Worm (Caenorhabditis elegans) whole organism, dauer: ENCODE data around the gene Y60A3A.25.

Experiments used
- unc-62 ChIP-seq: sonication (generic microtip); optimal IDR thresholded peaks from 2 replicates; lab custom pipeline; 2017; ENCODE audit warnings: missing biosample characterization, missing genetic modification reagents, missing genetic modification characterization

Y60A3A.25 gene

DNA sequence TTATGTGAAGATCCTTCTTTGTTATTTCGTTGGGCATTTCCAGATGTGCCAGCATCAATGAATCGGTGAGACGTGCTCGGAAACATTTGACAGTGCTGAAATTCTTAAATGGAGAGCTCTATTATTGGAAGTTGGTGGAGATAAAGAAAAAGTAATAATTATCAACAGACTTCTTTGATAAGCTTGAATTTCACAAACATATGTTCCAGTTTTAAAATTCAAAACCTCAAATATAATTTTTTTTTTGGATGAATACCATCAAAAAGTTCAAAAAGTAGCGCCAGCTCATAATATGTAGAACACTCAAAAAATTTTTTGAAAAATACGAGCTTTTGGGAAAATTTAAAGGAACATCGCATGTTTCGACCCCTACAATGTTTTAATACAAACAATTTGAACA is at the start of gene Y60A3A.25:
TSS of gene Y60A3A.25 (minus strand) at position 101 of the 400 bp plus-strand sequence.
- no peak for TF ChIP-seq unc-62

DNA sequence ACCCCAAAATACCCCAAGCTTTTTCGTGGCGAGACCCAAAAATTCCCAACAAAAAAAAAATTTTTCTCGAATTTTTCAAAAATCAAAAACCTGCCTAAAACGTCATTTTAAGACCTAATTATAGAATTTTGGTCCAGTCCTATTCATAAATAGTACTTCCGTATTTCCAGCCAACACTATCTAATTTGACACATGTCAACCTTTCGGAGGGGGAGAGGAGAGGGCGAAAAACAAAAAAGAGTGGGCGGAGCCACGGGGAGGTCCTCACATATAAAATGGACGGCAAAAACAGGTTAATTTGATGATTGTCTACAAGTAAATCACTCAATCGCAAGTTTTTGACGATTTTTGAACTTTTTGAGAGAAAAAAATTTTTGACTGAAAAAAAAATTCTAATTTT is 43.3 kb upstream of the Y60A3A.25 start, which contains the start of gene Y113G7A.16:
TSS of gene Y113G7A.16 (plus strand) at position 301 of the 400 bp plus-strand sequence.
- TF ChIP-seq unc-62, result no peak

DNA sequence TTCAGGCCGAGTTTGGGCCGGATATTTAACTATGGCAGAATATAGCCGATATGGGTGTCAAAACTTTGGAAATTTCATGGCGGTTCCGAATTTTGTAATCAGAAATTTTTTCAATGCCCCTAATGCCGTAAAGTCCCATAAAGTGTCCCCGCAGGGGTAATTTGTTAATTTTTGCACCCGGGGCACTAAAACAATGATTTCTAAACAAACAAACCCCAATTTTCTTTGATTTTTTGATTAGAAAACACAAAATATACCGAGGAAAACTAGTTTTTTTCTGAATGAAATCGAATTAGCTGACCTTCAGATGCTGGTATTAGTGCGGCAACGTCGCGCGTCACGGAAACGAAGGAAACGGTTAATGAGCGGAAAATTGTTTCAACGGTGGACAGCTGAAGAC is 40.9 kb upstream of the Y60A3A.25 start:
- TF ChIP-seq unc-62, result no peak

DNA sequence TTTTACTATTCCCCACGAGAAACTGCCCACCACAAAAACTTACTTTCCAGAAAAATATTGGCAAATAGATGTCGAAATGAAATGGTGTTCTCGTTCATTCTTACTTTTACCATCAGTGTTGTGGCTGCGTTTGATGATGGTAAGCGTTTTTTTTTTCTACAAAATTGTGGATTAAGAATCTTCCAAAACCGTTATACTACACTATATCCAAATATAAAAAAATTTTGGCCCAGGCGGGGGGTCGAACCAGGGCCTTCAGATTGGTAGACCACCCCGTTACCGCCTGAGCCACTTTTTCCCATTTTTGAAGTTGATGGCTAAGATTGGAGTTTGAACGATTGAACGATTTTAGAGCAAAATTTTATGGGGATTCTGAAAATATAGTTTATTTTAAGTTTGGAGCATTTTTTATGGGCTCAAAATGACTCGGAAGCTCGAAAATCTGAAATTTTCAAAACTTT is 29.0 kb upstream of the Y60A3A.25 start, which contains the start of gene lgc-55:
TSS of gene lgc-55 (plus strand) at position 51 of the 461 bp plus-strand sequence.
- TF ChIP-seq unc-62, result no peak

ce11 chrV:20021347-20021746 is 27.4 kb upstream of the Y60A3A.25 start:
- no peak for TF ChIP-seq unc-62

DNA sequence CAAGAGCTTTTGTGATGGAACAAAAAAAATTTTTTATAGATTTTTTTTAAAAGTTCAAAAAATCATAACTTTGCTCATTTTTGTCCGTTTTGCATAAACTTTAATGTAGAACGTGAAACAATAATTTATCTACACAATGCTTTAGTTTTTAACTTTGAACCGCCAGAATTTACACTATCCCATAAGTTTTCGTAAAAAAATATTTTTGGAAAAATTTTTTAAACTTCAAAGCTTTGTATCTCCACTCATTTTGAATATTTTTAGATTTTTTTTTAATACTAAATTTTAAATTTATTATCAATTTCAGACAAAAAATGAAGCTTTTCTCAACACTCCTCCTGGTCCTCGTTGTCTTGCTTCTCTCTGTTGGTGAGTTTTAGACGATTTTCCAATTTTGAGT is 17.7 kb upstream of the Y60A3A.25 start, which contains the start of gene Y60A3A.21:
TSS of gene Y60A3A.21 (plus strand) at position 301 of the 400 bp plus-strand sequence.
- TF ChIP-seq unc-62, result no peak

- no peak for TF ChIP-seq unc-62
Measured at ce11 chrV:20011199-20011598, 17.2 kb upstream of the Y60A3A.25 start.

- no peak for TF ChIP-seq unc-62
Measured at ce11 chrV:20007470-20007869, 13.5 kb upstream of the Y60A3A.25 start, which contains the start of gene Y60A3A.23. Gene Y60A3A.23 (plus strand): TSS chrV:20007770.

ce11 chrV:20005724-20006132 is 11.7 kb upstream of the Y60A3A.25 start:
- no peak for TF ChIP-seq unc-62

- TF ChIP-seq unc-62, result no peak
Measured at ce11 chrV:20004385-20004784, 10.4 kb upstream of the Y60A3A.25 start, which contains the start of gene unc-51. Gene unc-51 (minus strand): TSS chrV:20004485.

DNA sequence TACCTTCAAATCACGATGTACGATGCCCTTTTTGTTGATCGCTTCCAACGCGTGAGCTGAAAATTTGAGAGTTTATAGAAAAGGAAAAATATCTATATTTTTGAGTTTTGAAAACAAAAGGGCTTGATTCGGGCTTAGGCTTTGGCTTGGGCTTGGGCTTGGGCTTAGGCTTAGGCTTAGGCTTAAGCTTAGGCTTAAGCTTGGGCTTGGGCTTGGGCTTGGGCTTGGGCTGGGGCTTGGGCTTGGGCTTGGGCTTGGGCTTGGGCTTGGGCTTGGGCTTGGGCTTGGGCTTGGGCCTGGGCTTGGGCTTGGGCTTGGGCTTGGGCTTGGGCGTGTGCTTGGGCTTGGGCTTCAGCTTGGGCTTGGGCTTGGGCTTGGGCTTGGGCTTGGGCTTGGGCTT is 8.2 kb upstream of the Y60A3A.25 start:
- no peak for TF ChIP-seq unc-62

- TF ChIP-seq unc-62, result no peak
Measured at ce11 chrV:20000639-20001038, 6.6 kb upstream of the Y60A3A.25 start.

ce11 chrV:19999789-20000188 is 5.8 kb upstream of the Y60A3A.25 start:
- no peak for TF ChIP-seq unc-62

DNA sequence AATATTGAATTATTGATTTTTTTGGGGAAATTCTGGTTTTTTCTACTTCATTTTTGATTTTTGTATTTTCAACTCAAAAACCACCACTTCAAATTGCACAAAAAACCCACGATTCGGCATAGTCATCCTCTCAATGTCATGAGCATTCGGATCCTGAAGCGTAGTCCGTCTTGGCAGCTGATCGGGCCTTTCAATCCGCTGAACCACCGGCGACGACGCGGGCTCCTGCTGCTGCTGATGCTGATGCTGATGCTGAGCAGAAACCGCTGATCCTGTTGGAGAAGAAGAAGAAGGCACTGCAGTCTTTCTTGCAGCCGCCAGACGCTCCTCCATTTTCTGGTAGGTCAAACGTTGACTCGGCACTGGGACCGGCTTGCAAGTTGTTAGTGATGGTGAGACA is 5.1 kb upstream of the Y60A3A.25 start:
- TF ChIP-seq unc-62, result no peak

ce11 chrV:19998203-19998836 is 4.3 kb upstream of the Y60A3A.25 start:
- no peak for TF ChIP-seq unc-62

DNA sequence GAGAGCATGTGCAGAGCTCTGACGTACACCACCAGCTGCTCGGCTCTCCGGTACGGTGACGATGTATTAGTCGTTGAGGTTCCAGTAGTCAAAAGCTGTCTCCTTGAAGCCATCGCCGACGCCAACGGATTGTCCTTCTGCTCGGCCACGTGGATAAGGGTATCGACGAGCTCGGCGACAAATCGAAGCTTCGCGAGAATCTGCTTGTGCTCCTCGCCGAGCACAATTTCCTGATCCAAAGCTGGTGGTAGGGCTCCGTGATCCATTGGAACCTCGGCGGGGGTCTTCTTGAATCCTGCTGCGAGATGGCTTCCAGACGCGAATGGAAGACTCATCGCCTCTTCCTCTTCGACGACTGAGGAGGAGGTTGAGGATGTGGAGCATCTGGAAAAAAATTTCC is 3.5 kb upstream of the Y60A3A.25 start:
- TF ChIP-seq unc-62, result no peak

DNA sequence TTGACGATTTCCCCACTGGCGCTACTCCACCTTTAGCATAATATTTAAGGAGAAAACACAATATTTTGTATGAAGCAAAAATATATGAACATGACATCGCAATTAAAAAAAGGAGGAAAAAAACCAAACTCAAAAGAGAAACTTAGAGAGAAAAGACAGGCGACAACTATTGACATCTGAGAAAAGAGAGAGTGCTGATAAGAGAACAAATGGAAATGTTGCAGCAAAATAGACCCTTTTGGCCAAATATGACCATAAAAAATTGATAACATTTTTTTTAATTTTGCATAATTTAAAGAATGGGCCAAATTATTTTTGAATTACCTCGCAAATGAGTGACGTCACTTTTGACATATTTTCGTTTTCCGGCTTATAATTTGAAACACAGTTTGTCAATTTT is 672 bp upstream of the Y60A3A.25 start:
- no peak for TF ChIP-seq unc-62

- no peak for TF ChIP-seq unc-62
Measured at ce11 chrV:19987684-19988083, 6.3 kb downstream of the Y60A3A.25 start, which contains the start of gene sri-67. Gene sri-67 (plus strand): TSS chrV:19987984.
